Worm (Caenorhabditis elegans): ENCODE results near the gene F07F6.2.

Gene F07F6.2

ce11 chrII:5399201-5399600, 30.8 kb upstream of the F07F6.2 start, which contains the start of gene mog-5:
TSS of gene mog-5 (plus strand) at chrII:5399538.
- no peak for TF ChIP-seq ztf-11 (tag; optimal IDR thresholded peaks at IDR 0.05)
- no peak for TF ChIP-seq Y55F3AM.14 (GFP tag; optimal IDR thresholded peaks at IDR 0.05)
- no peak for TF ChIP-seq nhr-25 (tag; optimal IDR thresholded peaks at IDR 0.05)
- no peak for TF ChIP-seq fos-1 (tag; optimal IDR thresholded peaks at IDR 0.05)
- no peak for TF ChIP-seq unc-39 (tag; optimal IDR thresholded peaks at IDR 0.05)
- TF ChIP-seq sma-3 (GFP tag; optimal IDR thresholded peaks at IDR 0.05): no peak
- no peak for TF ChIP-seq mbf-1 (tag; optimal IDR thresholded peaks at IDR 0.05)
- peak; percentile 12 for TF ChIP-seq sem-4 (tag; optimal IDR thresholded peaks at IDR 0.05)
- no peak for TF ChIP-seq dmd-4 (tag; optimal IDR thresholded peaks at IDR 0.05)
- TF ChIP-seq lin-39 (tag; optimal IDR thresholded peaks at IDR 0.05): no peak
- no peak for TF ChIP-seq egl-27 (tag; optimal IDR thresholded peaks at IDR 0.05)
- TF ChIP-seq nhr-23 (tag; optimal IDR thresholded peaks at IDR 0.05): no peak
- no peak for TF ChIP-seq ceh-16 (tag; optimal IDR thresholded peaks at IDR 0.05)
- no peak for TF ChIP-seq mdl-1 (tag; optimal IDR thresholded peaks at IDR 0.05)
- TF ChIP-seq gmeb-1 (tag; optimal IDR thresholded peaks at IDR 0.05): peak; percentile 57
- no peak for TF ChIP-seq nhr-21 (tag; optimal IDR thresholded peaks at IDR 0.05)
- no peak for TF ChIP-seq aly-2 (tag; optimal IDR thresholded peaks at IDR 0.05)
- TF ChIP-seq lin-13 (GFP tag; optimal IDR thresholded peaks at IDR 0.05): no peak
- TF ChIP-seq crh-2 (tag; optimal IDR thresholded peaks at IDR 0.05): no peak
- no peak for TF ChIP-seq elt-3 (tag; optimal IDR thresholded peaks at IDR 0.05)
- TF ChIP-seq unc-55 (GFP tag; optimal IDR thresholded peaks at IDR 0.05): peak; percentile 45
- TF ChIP-seq mab-5 (tag; optimal IDR thresholded peaks at IDR 0.05): no peak
- no peak for TF ChIP-seq ceh-82 (tag; optimal IDR thresholded peaks at IDR 0.05)
- TF ChIP-seq C34F6.9 (tag; optimal IDR thresholded peaks at IDR 0.05): peak; percentile 8
- no peak for TF ChIP-seq nhr-11 (tag; optimal IDR thresholded peaks at IDR 0.05)
- TF ChIP-seq ama-1 (optimal IDR thresholded peaks at IDR 0.05): no peak

ce11 chrII:5407548-5407947, 22.5 kb upstream of the F07F6.2 start, which contains the start of gene clec-141:
TSS of gene clec-141 (minus strand) at chrII:5407648.
- no peak for TF ChIP-seq dmd-4 (tag; optimal IDR thresholded peaks at IDR 0.05)
- TF ChIP-seq unc-39 (tag; optimal IDR thresholded peaks at IDR 0.05): no peak
- no peak for TF ChIP-seq nhr-23 (tag; optimal IDR thresholded peaks at IDR 0.05)
- no peak for TF ChIP-seq unc-62 (GFP tag; optimal IDR thresholded peaks at IDR 0.05)
- no peak for TF ChIP-seq nhr-10 (tag; optimal IDR thresholded peaks at IDR 0.05)
- TF ChIP-seq mbf-1 (tag; optimal IDR thresholded peaks at IDR 0.05): no peak

ce11 chrII:5408924-5409323, 21.1 kb upstream of the F07F6.2 start, which contains the start of the genes EEED8.12 and EEED8.4:
TSS of gene EEED8.12 (minus strand) at chrII:5409024.
TSS of gene EEED8.4 (plus strand) at chrII:5409319.
- no peak for TF ChIP-seq nhr-11 (tag; optimal IDR thresholded peaks at IDR 0.05)
- TF ChIP-seq nhr-21 (tag; optimal IDR thresholded peaks at IDR 0.05): no peak
- no peak for TF ChIP-seq lin-13 (GFP tag; optimal IDR thresholded peaks at IDR 0.05)
- no peak for TF ChIP-seq gmeb-1 (tag; optimal IDR thresholded peaks at IDR 0.05)
- no peak for TF ChIP-seq crh-2 (tag; optimal IDR thresholded peaks at IDR 0.05)
- TF ChIP-seq nhr-237 (tag; optimal IDR thresholded peaks at IDR 0.05): no peak
- TF ChIP-seq egl-27 (tag; optimal IDR thresholded peaks at IDR 0.05): no peak
- TF ChIP-seq F13H6.1 (tag; optimal IDR thresholded peaks at IDR 0.05): no peak
- no peak for TF ChIP-seq mab-5 (tag; optimal IDR thresholded peaks at IDR 0.05)
- no peak for TF ChIP-seq blmp-1 (tag; optimal IDR thresholded peaks at IDR 0.05; ENCODE audit: insufficient read depth)
- TF ChIP-seq nhr-129 (tag; optimal IDR thresholded peaks at IDR 0.05): no peak

ce11 chrII:5412467-5412866, 17.5 kb upstream of the F07F6.2 start, which contains the start of the genes EEED8.13 and EEED8.18:
TSS of gene EEED8.13 (minus strand) at chrII:5412567.
TSS of gene EEED8.18 (minus strand) at chrII:5412610.
- no peak for TF ChIP-seq nhr-23 (tag; optimal IDR thresholded peaks at IDR 0.05)
- TF ChIP-seq snpc-4 (tag; optimal IDR thresholded peaks at IDR 0.05): no peak
- TF ChIP-seq ceh-16 (tag; optimal IDR thresholded peaks at IDR 0.05): no peak
- TF ChIP-seq nhr-25 (tag; optimal IDR thresholded peaks at IDR 0.05): no peak
- no peak for TF ChIP-seq ztf-4 (tag; optimal IDR thresholded peaks at IDR 0.05)
- no peak for TF ChIP-seq ama-1 (optimal IDR thresholded peaks at IDR 0.05)
- TF ChIP-seq unc-55 (GFP tag; optimal IDR thresholded peaks at IDR 0.05): no peak

ce11 chrII:5414040-5414439, 16.0 kb upstream of the F07F6.2 start, which contains the start of the genes EEED8.14 and EEED8.3:
TSS of gene EEED8.14 (minus strand) at chrII:5414052.
TSS of gene EEED8.3 (plus strand) at chrII:5414276.
- TF ChIP-seq gmeb-1 (tag; optimal IDR thresholded peaks at IDR 0.05) (no peak), Y55F3AM.14 (GFP tag; optimal IDR thresholded peaks at IDR 0.05) (no peak), mdl-1 (tag; optimal IDR thresholded peaks at IDR 0.05) (no peak), skn-1 (tag; optimal IDR thresholded peaks at IDR 0.05) (no peak), ceh-16 (tag; optimal IDR thresholded peaks at IDR 0.05) (no peak), sem-4 (tag; optimal IDR thresholded peaks at IDR 0.05) (no peak), nhr-237 (tag; optimal IDR thresholded peaks at IDR 0.05) (no peak), mab-5 (tag; optimal IDR thresholded peaks at IDR 0.05) (no peak), lin-39 (tag; optimal IDR thresholded peaks at IDR 0.05) (no peak), sma-9 (GFP tag; optimal IDR thresholded peaks at IDR 0.05) (no peak), sma-9 (tag; optimal IDR thresholded peaks at IDR 0.05) (no peak), zag-1 (tag; optimal IDR thresholded peaks at IDR 0.05) (no peak), lsy-2 (tag; optimal IDR thresholded peaks at IDR 0.05) (no peak)

Measured in whole organism, L2 larva.